Worm (Caenorhabditis elegans): Measurements from ENCODE around the gene Y53G8AL.4.

ce11 chrIII:3281860-3282358 is 31.5 kb upstream of the Y53G8AL.4 start, which contains the start of gene mfsd-8:
- TF ChIP-seq rnt-1 (tag; optimal IDR thresholded peaks at IDR 0.05): no peak
- TF ChIP-seq ama-1 (optimal IDR thresholded peaks at IDR 0.05): no peak
- TF ChIP-seq hlh-30 (tag; optimal IDR thresholded peaks at IDR 0.05; ENCODE audit: insufficient read depth): no peak
- no peak for TF ChIP-seq fkh-6 (tag; optimal IDR thresholded peaks at IDR 0.05)
- no peak for TF ChIP-seq elt-4 (tag; optimal IDR thresholded peaks at IDR 0.05)
- no peak for TF ChIP-seq ets-4 (tag; optimal IDR thresholded peaks at IDR 0.05)
- TF ChIP-seq sox-4 (tag; optimal IDR thresholded peaks at IDR 0.05): no peak
- no peak for TF ChIP-seq fkh-10 (GFP tag; optimal IDR thresholded peaks at IDR 0.05)
- no peak for TF ChIP-seq unc-55 (GFP tag; optimal IDR thresholded peaks at IDR 0.05)
